Worm (Caenorhabditis elegans) whole organism, midembryonic: ENCODE data around the gene Y57A10C.8.

Experiments used
- T22C8.4 ChIP-seq: fragments of 200-800 bp; sonication (Bioruptor generic); IDR thresholded peaks from 2 replicates; pipeline ENCODE4 v1.3.6; 2022; ENCODE audit warnings: missing genetic modification characterization, missing compliant biosample characterization
- flt-1 ChIP-seq: fragments of 200-800 bp; sonication (Bioruptor generic); IDR thresholded peaks from 2 replicates; pipeline ENCODE4 v1.3.6; 2022; ENCODE audit warnings: missing genetic modification characterization, missing compliant biosample characterization
- med-1 ChIP-seq: sonication (generic microtip); optimal IDR thresholded peaks from 2 replicates; lab custom pipeline; 2017; ENCODE audit warnings: missing genetic modification characterization, mild to moderate bottlenecking, missing compliant biosample characterization, antibody characterized with exemption, missing genetic modification reagents; ENCODE audit not compliant: insufficient read depth
- ref-1 ChIP-seq: fragments of 200-800 bp; sonication (Bioruptor generic); conservative IDR thresholded peaks from 2 replicates; pipeline ENCODE4 v1.3.6; 2022; ENCODE audit warnings: missing genetic modification reagents, missing genetic modification characterization, missing compliant biosample characterization
- tab-1 ChIP-seq: fragments of 200-800 bp; sonication (Bioruptor generic); IDR thresholded peaks from 2 replicates; pipeline ENCODE4 v1.3.6; 2022; ENCODE audit warnings: missing genetic modification characterization, missing compliant biosample characterization
- ztf-23 ChIP-seq: fragments of 200-800 bp; sonication (Bioruptor generic); IDR thresholded peaks from 2 replicates; pipeline ENCODE4 v1.3.6; 2022; ENCODE audit warnings: missing genetic modification reagents, missing genetic modification characterization, missing compliant biosample characterization
- ztf-29 ChIP-seq: fragments of 200-800 bp; sonication (Bioruptor generic); IDR thresholded peaks from 2 replicates; pipeline ENCODE4 v1.3.6; 2022; ENCODE audit warnings: missing genetic modification reagents, missing genetic modification characterization, missing compliant biosample characterization

DNA sequence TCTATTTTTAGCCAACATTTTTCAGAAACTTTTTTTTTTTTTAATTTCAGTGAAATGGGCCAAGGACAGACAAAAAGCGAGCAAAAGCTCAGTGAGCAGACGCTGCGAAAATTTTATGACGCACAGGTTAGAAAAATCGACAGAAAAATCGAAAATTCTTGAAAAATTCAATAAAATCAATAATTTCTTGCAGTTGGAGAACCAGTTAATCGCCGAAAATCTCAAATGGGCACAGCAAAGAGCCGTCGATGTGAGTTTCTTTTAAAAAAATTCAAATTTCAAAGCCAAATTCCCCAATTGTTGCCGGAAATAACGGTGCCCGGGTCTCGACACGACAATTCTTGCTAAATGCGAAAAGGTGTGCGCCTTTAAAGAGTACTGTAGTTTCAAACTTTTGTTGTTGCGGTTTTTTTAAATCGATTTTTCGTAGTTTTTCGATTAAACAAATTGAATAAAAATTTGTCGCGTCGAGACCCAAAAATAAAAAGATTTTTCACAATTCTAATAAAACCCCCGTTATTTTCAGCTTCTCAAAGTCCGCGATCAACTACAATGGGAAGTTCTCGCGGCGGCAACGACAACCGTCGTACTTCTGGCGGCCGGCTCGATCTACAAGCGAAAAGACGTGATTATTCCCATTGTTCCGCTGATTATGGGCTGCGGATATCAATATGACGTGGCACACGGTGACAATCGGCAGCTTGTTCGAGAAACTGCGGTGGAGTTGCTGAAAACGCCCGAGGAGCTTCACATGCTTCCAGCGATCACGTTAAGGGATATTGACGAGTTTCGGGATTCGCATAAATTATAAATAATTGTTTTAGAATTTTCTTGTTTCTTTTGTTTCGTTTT is 31.2 kb upstream of the Y57A10C.8 start, which contains the start of gene tag-280:
- TF ChIP-seq med-1 (GFP tag; lab: Kevin White, UChicago) (no peak), ztf-23 (GFP tag; lab: Robert Waterston, UW) (no peak), T22C8.4 (GFP tag; lab: Robert Waterston, UW) (no peak), flt-1 (GFP tag; lab: Robert Waterston, UW) (no peak), tab-1 (GFP tag; lab: Robert Waterston, UW) (no peak), ref-1 (no peak), ztf-29 (GFP tag; lab: Robert Waterston, UW) (no peak)
